Worm (Caenorhabditis elegans): ENCODE data around the gene lit-1.

DNA sequence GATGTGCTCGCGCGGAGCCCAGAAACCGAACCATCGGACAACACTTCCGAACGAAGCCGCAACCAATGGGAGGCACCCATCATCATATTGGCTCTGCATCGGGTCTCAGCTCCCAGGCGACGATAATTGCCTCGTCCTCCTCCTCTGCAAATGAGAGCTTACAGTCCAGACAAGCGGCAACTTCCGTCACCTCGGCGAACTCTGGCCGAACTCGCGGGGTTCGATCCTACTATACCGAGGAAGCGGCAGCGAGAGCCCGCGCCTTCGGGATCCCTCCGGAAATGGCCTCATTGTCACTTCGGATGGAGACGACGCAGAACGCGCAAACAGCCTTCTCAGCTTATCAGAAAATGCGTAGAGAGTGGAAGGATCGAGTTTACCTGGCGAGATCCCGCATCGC, 46.8 kb upstream of the lit-1 start:
- TF ChIP-seq snpc-4 (GFP tag; optimal IDR thresholded peaks at IDR 0.05) = no peak
- no peak for TF ChIP-seq snpc-4 (tag; optimal IDR thresholded peaks at IDR 0.05)
- TF ChIP-seq akir-1 (GFP tag; optimal IDR thresholded peaks at IDR 0.05) = no peak
- TF ChIP-seq F49E8.2 (tag; optimal IDR thresholded peaks at IDR 0.05; ENCODE audit: insufficient read depth) = no peak
